Worm (Caenorhabditis elegans): ENCODE data around the gene nhr-55.

- TF ChIP-seq nfya-2 (GFP tag; IDR thresholded peaks at IDR 0.05): no peak
- no peak for TF ChIP-seq ama-1 (optimal IDR thresholded peaks at IDR 0.05)
- TF ChIP-seq ama-1 (GFP tag; optimal IDR thresholded peaks at IDR 0.05): no peak
- no peak for TF ChIP-seq ceh-58 (GFP tag; IDR thresholded peaks at IDR 0.05)
- no peak for TF ChIP-seq efl-1 (GFP tag; optimal IDR thresholded peaks at IDR 0.05)
- TF ChIP-seq ceh-100 (GFP tag; IDR thresholded peaks at IDR 0.05): no peak
- TF ChIP-seq unc-130 (GFP tag; optimal IDR thresholded peaks at IDR 0.05): no peak
- TF ChIP-seq F57C9.4 (tag; optimal IDR thresholded peaks at IDR 0.05): no peak
- TF ChIP-seq dpl-1 (GFP tag; optimal IDR thresholded peaks at IDR 0.05): no peak
Measured at ce11 chrV:486684-487083, 8.7 kb downstream of the nhr-55 start, which contains the start of gene nhr-211.
